Fruit fly (Drosophila melanogaster): ENCODE results near the gene Vha26.
A peak's percentile ranks its signal among the peaks of the same experiment; 100 is the strongest.

Gene Vha26

DNA sequence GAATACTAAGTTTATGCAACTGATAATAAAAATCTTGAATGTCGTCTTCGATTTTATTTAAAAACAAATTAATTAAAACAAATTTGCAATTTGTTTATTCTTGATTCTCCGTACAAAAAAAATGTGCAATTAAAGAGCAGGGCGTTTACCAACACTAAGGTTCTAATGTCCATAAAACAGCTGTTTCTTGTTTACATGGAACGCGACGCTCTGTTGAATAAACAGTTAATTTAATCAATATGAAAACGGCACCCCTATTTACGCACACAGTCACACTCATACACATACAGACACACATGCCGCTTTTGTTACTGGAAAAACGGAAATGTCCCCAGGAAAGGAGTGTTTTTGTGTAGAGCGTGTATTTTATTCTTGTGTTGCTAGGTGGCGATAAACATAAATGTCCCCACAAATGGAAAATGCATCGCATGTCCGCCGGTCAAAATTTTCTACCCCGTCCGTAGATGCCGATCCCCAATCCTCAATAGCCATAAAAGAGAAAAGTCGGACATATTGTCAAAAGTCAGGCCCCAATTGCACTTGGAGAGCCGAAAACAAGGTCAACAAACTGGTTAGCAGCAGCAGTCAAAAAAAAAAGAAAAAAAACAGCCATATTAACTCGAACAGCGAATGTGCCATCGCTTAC is 31.5 kb downstream of the Vha26 start (continued):
- TF ChIP-seq CG7745 (tag; optimal IDR thresholded peaks at IDR 0.05): peak; percentile 76
- TF ChIP-seq psq (GFP tag; optimal IDR thresholded peaks at IDR 0.05): peak; percentile 66
- peak; percentile 57 for TF ChIP-seq phol (tag; optimal IDR thresholded peaks at IDR 0.05)
- peak; percentile 96 for TF ChIP-seq Med (GFP tag)
- TF ChIP-seq tll (GFP tag; optimal IDR thresholded peaks at IDR 0.05): peak in 1 of 2 experiments; percentile 49
- TF ChIP-seq pho (GFP tag; optimal IDR thresholded peaks at IDR 0.05): peak; percentile 54
- no peak for TF ChIP-seq sr (GFP tag; IDR thresholded peaks at IDR 0.05)
- peak; percentile 73 for TF ChIP-seq Hsf (GFP tag; optimal IDR thresholded peaks at IDR 0.05)
- TF ChIP-seq CG2678 (tag; optimal IDR thresholded peaks at IDR 0.05): peak; percentile 78
- TF ChIP-seq CG33557 (GFP tag; optimal IDR thresholded peaks at IDR 0.05): peak; percentile 90
- TF ChIP-seq sqz (GFP tag; optimal IDR thresholded peaks at IDR 0.05): peak; percentile 99
- no peak for TF ChIP-seq CG6791 (GFP tag; IDR thresholded peaks at IDR 0.05; ENCODE audit: partially characterized antibody)
- peak; percentile 72 for TF ChIP-seq twi (tag; optimal IDR thresholded peaks at IDR 0.05)
- peak; percentile 34 for TF ChIP-seq CG12104 (GFP tag; optimal IDR thresholded peaks at IDR 0.05)
- TF ChIP-seq Sox102F (GFP tag; optimal IDR thresholded peaks at IDR 0.05): peak; percentile 61
- peak; percentile 56 for TF ChIP-seq Antp (GFP tag; optimal IDR thresholded peaks at IDR 0.05)
- TF ChIP-seq CG12744 (GFP tag; optimal IDR thresholded peaks at IDR 0.05): peak; percentile 15
- TF ChIP-seq tup (GFP tag; optimal IDR thresholded peaks at IDR 0.05): peak; percentile 65
- peak; percentile 42 for TF ChIP-seq fu2 (GFP tag; optimal IDR thresholded peaks at IDR 0.05)
- peak; percentile 69 for TF ChIP-seq Mes4 (GFP tag; optimal IDR thresholded peaks at IDR 0.05)
- no peak for TF ChIP-seq zfh1 (GFP tag; IDR thresholded peaks at IDR 0.05)
- peak; percentile 78 for TF ChIP-seq gem (tag; optimal IDR thresholded peaks at IDR 0.05)
- TF ChIP-seq CG14965 (GFP tag; optimal IDR thresholded peaks at IDR 0.05; ENCODE audit: borderline replicate concordance): peak; percentile 45
- no peak for TF ChIP-seq ap (GFP tag; IDR thresholded peaks at IDR 0.05)
- TF ChIP-seq CG12942 (GFP tag; optimal IDR thresholded peaks at IDR 0.05): peak; percentile 81
- TF ChIP-seq Sry-δ (GFP tag; optimal IDR thresholded peaks at IDR 0.05): peak; percentile 21
- TF ChIP-seq disco-r (GFP tag; optimal IDR thresholded peaks at IDR 0.05): peak; percentile 48
- peak; percentile 64 for TF ChIP-seq CG10462 (GFP tag; optimal IDR thresholded peaks at IDR 0.05)
- TF ChIP-seq CG8944 (GFP tag; optimal IDR thresholded peaks at IDR 0.05): peak; percentile 64
- no peak for TF ChIP-seq dati (GFP tag; IDR thresholded peaks at IDR 0.05)
- peak; percentile 47 for TF ChIP-seq HmgD (GFP tag; optimal IDR thresholded peaks at IDR 0.05)
- no peak for TF ChIP-seq CG31224 (GFP tag; IDR thresholded peaks at IDR 0.05)
- no peak for TF ChIP-seq sisA (GFP tag; IDR thresholded peaks at IDR 0.05)
- TF ChIP-seq CG3407 (GFP tag; optimal IDR thresholded peaks at IDR 0.05): peak; percentile 91
- no peak for TF ChIP-seq CG6854 (GFP tag; optimal IDR thresholded peaks at IDR 0.05)
- peak; percentile 91 for TF ChIP-seq CG17568 (GFP tag; optimal IDR thresholded peaks at IDR 0.05)
- no peak for TF ChIP-seq danr (GFP tag; IDR thresholded peaks at IDR 0.05)
- TF ChIP-seq corto (GFP tag; optimal IDR thresholded peaks at IDR 0.05): no peak
- peak; percentile 72 for TF ChIP-seq CG11504 (tag; optimal IDR thresholded peaks at IDR 0.05)
- no peak for TF ChIP-seq HLH3B (GFP tag; IDR thresholded peaks at IDR 0.05)
- TF ChIP-seq CG6272 (GFP tag; IDR thresholded peaks at IDR 0.05): no peak
- peak; percentile 64 for TF ChIP-seq CG3163 (GFP tag; optimal IDR thresholded peaks at IDR 0.05)
- peak; percentile 52 for TF ChIP-seq shn (GFP tag; optimal IDR thresholded peaks at IDR 0.05)
- peak; percentile 55 for TF ChIP-seq lilli (GFP tag; optimal IDR thresholded peaks at IDR 0.05)
- no peak for TF ChIP-seq bbx (GFP tag; IDR thresholded peaks at IDR 0.05; ENCODE audit: partially characterized antibody)
- TF ChIP-seq cad (GFP tag; optimal IDR thresholded peaks at IDR 0.05): no peak
- no peak for TF ChIP-seq CG2889 (GFP tag; IDR thresholded peaks at IDR 0.05)
- no peak for TF ChIP-seq CG3847 (GFP tag; IDR thresholded peaks at IDR 0.05)
- TF ChIP-seq MBD-R2 (GFP tag; IDR thresholded peaks at IDR 0.05): no peak
- no peak for TF ChIP-seq dysf (GFP tag; IDR thresholded peaks at IDR 0.05)
- TF ChIP-seq C15 (GFP tag; IDR thresholded peaks at IDR 0.05): no peak

All from whole organism, embryonic.